Fruit fly (Drosophila melanogaster) whole organism, embryonic: ENCODE results near the gene CG11843.

Source experiments
- BtbVII ChIP-seq: fragments of 200-800 bp; sonication (Bioruptor generic); optimal IDR thresholded peaks from 3 replicates; lab custom pipeline; 2017; ENCODE audit warnings: missing biosample characterization, mild to moderate bottlenecking, missing genetic modification characterization
- CG10543 ChIP-seq: fragments of 200-800 bp; sonication (Bioruptor generic); optimal IDR thresholded peaks from 3 replicates; lab custom pipeline; 2017; ENCODE audit warnings: missing biosample characterization, mild to moderate bottlenecking, missing genetic modification characterization, moderate library complexity
- CG11504 ChIP-seq: fragments of 200-800 bp; sonication (Bioruptor generic); optimal IDR thresholded peaks from 3 replicates; lab custom pipeline; 2019; ENCODE audit warnings: missing biosample characterization, mild to moderate bottlenecking, missing genetic modification characterization, moderate library complexity
- CG11560 ChIP-seq: fragments of 200-800 bp; sonication (Bioruptor generic); IDR thresholded peaks from 3 replicates; pipeline ENCODE4 v1.3.6; 2022; ENCODE audit warnings: missing biosample characterization, missing genetic modification characterization
- CG11695 ChIP-seq: fragments of 200-800 bp; sonication (Bioruptor generic); IDR thresholded peaks from 3 replicates; pipeline ENCODE4 v1.3.6; 2022; ENCODE audit warnings: missing biosample characterization, missing genetic modification characterization
- CG1233 ChIP-seq: fragments of 200-800 bp; sonication (Bioruptor generic); optimal IDR thresholded peaks from 4 replicates; lab custom pipeline; 2018; ENCODE audit warnings: missing biosample characterization, mild to moderate bottlenecking, missing genetic modification characterization
- CG14965 ChIP-seq: fragments of 200-800 bp; sonication (Bioruptor generic); optimal IDR thresholded peaks from 2 replicates; lab custom pipeline; 2016; ENCODE audit warnings: missing biosample characterization, missing genetic modification characterization, borderline replicate concordance
- CG17802 ChIP-seq: fragments of 200-800 bp; sonication (Bioruptor generic); optimal IDR thresholded peaks from 2 replicates; lab custom pipeline; 2018; ENCODE audit warnings: missing biosample characterization, mild to moderate bottlenecking, missing genetic modification characterization, moderate library complexity
- CG18476 ChIP-seq: fragments of 200-800 bp; sonication (Bioruptor generic); optimal IDR thresholded peaks from 2 replicates; lab custom pipeline; 2016; ENCODE audit warnings: missing biosample characterization, mild to moderate bottlenecking, missing genetic modification characterization
- CG2712 ChIP-seq: fragments of 200-800 bp; optimal IDR thresholded peaks from 3 replicates; lab custom pipeline; 2019; ENCODE audit warnings: missing biosample characterization, mild to moderate bottlenecking, missing genetic modification characterization, moderate library complexity
- CG30431 ChIP-seq: fragments of 200-800 bp; sonication (Bioruptor generic); optimal IDR thresholded peaks from 2 replicates; lab custom pipeline; 2017; ENCODE audit warnings: missing biosample characterization, missing genetic modification characterization
- CG3838 ChIP-seq: fragments of 200-800 bp; sonication (Bioruptor generic); optimal IDR thresholded peaks from 3 replicates; lab custom pipeline; 2016; ENCODE audit warnings: missing biosample characterization, missing genetic modification characterization
- CG43689 ChIP-seq: fragments of 200-800 bp; sonication (Bioruptor generic); IDR thresholded peaks from 2 replicates; pipeline ENCODE4 v1.3.6; 2022; ENCODE audit warnings: missing biosample characterization, missing genetic modification characterization
- CG4707 ChIP-seq: fragments of 200-800 bp; sonication (Bioruptor generic); optimal IDR thresholded peaks from 2 replicates; lab custom pipeline; 2018; ENCODE audit warnings: missing biosample characterization, mild to moderate bottlenecking, missing genetic modification characterization, moderate library complexity
- CG4820 ChIP-seq: fragments of 200-800 bp; sonication (Bioruptor generic); optimal IDR thresholded peaks from 3 replicates; lab custom pipeline; 2016; ENCODE audit warnings: missing biosample characterization, missing genetic modification characterization
- CG6683 ChIP-seq: fragments of 200-800 bp; sonication (Bioruptor generic); optimal IDR thresholded peaks from 2 replicates; lab custom pipeline; 2017; ENCODE audit warnings: missing biosample characterization, mild to moderate bottlenecking, missing genetic modification characterization, missing genetic modification reagents
- CG6765 ChIP-seq: fragments of 200-800 bp; sonication (Bioruptor generic); optimal IDR thresholded peaks from 3 replicates; lab custom pipeline; 2017; ENCODE audit warnings: missing biosample characterization, mild to moderate bottlenecking, missing genetic modification characterization
- CG8765 ChIP-seq: fragments of 200-800 bp; sonication (Bioruptor generic); IDR thresholded peaks from 2 replicates; pipeline ENCODE4 v1.3.6; 2022; ENCODE audit warnings: missing biosample characterization, missing genetic modification characterization
- CG9609 ChIP-seq: fragments of 200-800 bp; sonication (Bioruptor generic); optimal IDR thresholded peaks from 3 replicates; lab custom pipeline; 2016; ENCODE audit warnings: missing biosample characterization, missing genetic modification characterization
- D ChIP-seq, 2 experiments: fragments of 200-800 bp in 1 of 2; fragments of >200 bp in 1 of 2; sonication (Bioruptor generic) in 1 of 2; optimal IDR thresholded peaks; 2 replicates in 1 of 2; 3 replicates in 1 of 2; lab custom pipeline; 2017; ENCODE audit warnings: mild to moderate bottlenecking in 1 of 2, missing biosample characterization in 1 of 2, missing genetic modification characterization in 1 of 2, missing genetic modification reagents in 1 of 2
- Dip2 ChIP-seq: fragments of 200-800 bp; sonication (Bioruptor generic); IDR thresholded peaks from 2 replicates; pipeline ENCODE4 v1.3.6; 2022; ENCODE audit warnings: missing biosample characterization, missing genetic modification characterization
- Dref ChIP-seq: fragments of 200-800 bp; sonication (Bioruptor generic); IDR thresholded peaks from 2 replicates; pipeline ENCODE4 v1.3.6; 2022; ENCODE audit warnings: missing biosample characterization, missing genetic modification characterization
- HLH3B ChIP-seq: fragments of 200-800 bp; sonication (Bioruptor generic); IDR thresholded peaks from 2 replicates; pipeline ENCODE4 v1.3.6; 2022; ENCODE audit warnings: missing biosample characterization, missing genetic modification characterization
- HLH4C ChIP-seq: fragments of 200-800 bp; sonication (Bioruptor generic); IDR thresholded peaks from 3 replicates; pipeline ENCODE4 v1.3.6; 2022; ENCODE audit warnings: missing biosample characterization, missing genetic modification characterization; ENCODE audit not compliant: partially characterized antibody
- Hand ChIP-seq: fragments of 200-800 bp; sonication (Bioruptor generic); optimal IDR thresholded peaks from 2 replicates; lab custom pipeline; 2017; ENCODE audit warnings: mild to moderate bottlenecking, missing biosample characterization, missing genetic modification reagents, missing genetic modification characterization
- Pdp1 ChIP-seq, 2 experiments: fragments of 200-800 bp; sonication (Bioruptor generic); optimal IDR thresholded peaks; 3 replicates each; lab custom pipeline; 2016; ENCODE audit warnings: missing biosample characterization in 2 of 2, missing genetic modification characterization in 2 of 2, mild to moderate bottlenecking in 1 of 2, moderate library complexity in 1 of 2
- Ptx1 ChIP-seq: fragments of 200-800 bp; sonication (Bioruptor generic); IDR thresholded peaks from 2 replicates; pipeline ENCODE4 v1.3.6; 2022; ENCODE audit warnings: missing biosample characterization, missing genetic modification characterization
- Scr ChIP-seq: fragments of 200-800 bp; sonication (Bioruptor generic); IDR thresholded peaks from 2 replicates; pipeline ENCODE4 v1.3.6; 2022; ENCODE audit warnings: missing biosample characterization, missing genetic modification characterization; ENCODE audit not compliant: partially characterized antibody
- Sox100B ChIP-seq: fragments of 200-800 bp; sonication (Bioruptor generic); optimal IDR thresholded peaks from 3 replicates; lab custom pipeline; 2018; ENCODE audit warnings: missing biosample characterization, mild to moderate bottlenecking, missing genetic modification characterization
- Sry-β ChIP-seq: fragments of 200-800 bp; sonication (Bioruptor generic); optimal IDR thresholded peaks from 2 replicates; lab custom pipeline; 2018; ENCODE audit warnings: missing biosample characterization, mild to moderate bottlenecking, missing genetic modification characterization, moderate library complexity
- Stat92E ChIP-seq, 3 experiments: fragments of >200 bp in 2 of 3; fragments of 200-800 bp in 1 of 3; sonication (Bioruptor generic) in 1 of 3; optimal IDR thresholded peaks; 2 replicates each; lab custom pipeline; 2017 to 2019; ENCODE audit warnings: missing biosample characterization in 3 of 3, missing genetic modification characterization in 3 of 3, mild to moderate bottlenecking in 1 of 3, moderate library complexity in 1 of 3
- Usf ChIP-seq: fragments of 200-800 bp; sonication (Bioruptor generic); optimal IDR thresholded peaks from 2 replicates; lab custom pipeline; 2017; ENCODE audit warnings: missing genotype, missing biosample characterization, missing genetic modification characterization
- ab ChIP-seq: fragments of 200-800 bp; sonication (Bioruptor generic); optimal IDR thresholded peaks from 2 replicates; lab custom pipeline; 2016; ENCODE audit warnings: missing biosample characterization, missing genetic modification characterization
- amos ChIP-seq: fragments of 200-800 bp; sonication (Bioruptor generic); IDR thresholded peaks from 2 replicates; pipeline ENCODE4 v1.3.6; 2022; ENCODE audit warnings: missing biosample characterization, missing genetic modification characterization; ENCODE audit not compliant: partially characterized antibody
- chif ChIP-seq, 2 experiments: fragments of 200-800 bp; sonication (Bioruptor generic); optimal IDR thresholded peaks; 3 replicates each; lab custom pipeline; 2016; ENCODE audit warnings: missing biosample characterization in 2 of 2, missing genetic modification characterization in 2 of 2
- dpn ChIP-seq, 2 experiments: fragments of 200-800 bp; sonication (Bioruptor generic); optimal IDR thresholded peaks; 3 replicates each; lab custom pipeline; 2016; ENCODE audit warnings: missing biosample characterization in 2 of 2, missing genetic modification characterization in 2 of 2
- fru ChIP-seq: fragments of >200 bp; optimal IDR thresholded peaks from 2 replicates; lab custom pipeline; 2017
- insv ChIP-seq, 2 experiments: fragments of 200-800 bp; sonication (Bioruptor generic); optimal IDR thresholded peaks; 3 replicates each; lab custom pipeline; 2016 to 2018; ENCODE audit warnings: missing biosample characterization in 2 of 2, missing genetic modification characterization in 2 of 2
- lilli ChIP-seq: fragments of 200-800 bp; sonication (Bioruptor generic); optimal IDR thresholded peaks from 3 replicates; lab custom pipeline; 2016; ENCODE audit warnings: missing biosample characterization, missing genetic modification characterization
- maf-S ChIP-seq: fragments of 200-800 bp; sonication (Bioruptor generic); optimal IDR thresholded peaks from 2 replicates; lab custom pipeline; 2016; ENCODE audit warnings: missing biosample characterization, missing genetic modification characterization
- pita ChIP-seq: fragments of 200-800 bp; sonication (Bioruptor generic); optimal IDR thresholded peaks from 2 replicates; lab custom pipeline; 2017; ENCODE audit warnings: missing biosample characterization, mild to moderate bottlenecking, missing genetic modification characterization
- pum ChIP-seq: fragments of 200-800 bp; sonication (Bioruptor generic); optimal IDR thresholded peaks from 2 replicates; lab custom pipeline; 2016; ENCODE audit warnings: missing biosample characterization, missing genetic modification characterization
- scrt ChIP-seq: fragments of 200-800 bp; sonication (Bioruptor generic); optimal IDR thresholded peaks from 2 replicates; lab custom pipeline; 2018; ENCODE audit warnings: missing biosample characterization, mild to moderate bottlenecking, missing genetic modification characterization, moderate library complexity
- shn ChIP-seq: fragments of 200-800 bp; sonication (Bioruptor generic); optimal IDR thresholded peaks from 3 replicates; lab custom pipeline; 2016; ENCODE audit warnings: missing biosample characterization, missing genetic modification characterization
- slou ChIP-seq: fragments of 200-800 bp; sonication (Bioruptor generic); optimal IDR thresholded peaks from 3 replicates; lab custom pipeline; 2016; ENCODE audit warnings: missing biosample characterization, missing genetic modification characterization
- sr ChIP-seq: fragments of 200-800 bp; sonication (Bioruptor generic); IDR thresholded peaks from 3 replicates; pipeline ENCODE4 v1.3.6; 2022; ENCODE audit warnings: missing biosample characterization, missing genetic modification characterization
- tap ChIP-seq: fragments of 200-800 bp; optimal IDR thresholded peaks from 3 replicates; lab custom pipeline; 2019; ENCODE audit warnings: missing biosample characterization, mild to moderate bottlenecking, missing genetic modification characterization, moderate library complexity
- ttk ChIP-seq: fragments of 200-800 bp; sonication (Bioruptor generic); IDR thresholded peaks from 2 replicates; pipeline ENCODE4 v2.1.2; 2022; ENCODE audit warnings: missing biosample characterization, missing genetic modification characterization
- vvl ChIP-seq: fragments of 200-800 bp; sonication (Bioruptor generic); IDR thresholded peaks from 2 replicates; pipeline ENCODE4 v1.3.6; 2022; ENCODE audit warnings: missing biosample characterization, missing genetic modification characterization
- wdn ChIP-seq: fragments of 200-800 bp; sonication (Bioruptor generic); IDR thresholded peaks from 2 replicates; pipeline ENCODE4 v1.3.6; 2022; ENCODE audit warnings: missing biosample characterization, missing genetic modification characterization
- zfh1 ChIP-seq: fragments of 200-800 bp; sonication (Bioruptor generic); IDR thresholded peaks from 3 replicates; pipeline ENCODE4 v1.3.6; 2022; ENCODE audit warnings: missing biosample characterization, missing genetic modification characterization

CG11843 gene

dm6 chr3R:29089662-29090007, 35.5 kb downstream of the CG11843 start (continued):
- no peak for TF ChIP-seq CG17802 (tag; lab: Kevin White, UChicago)
- peak; percentile 43 for TF ChIP-seq scrt (GFP tag; lab: Kevin White, UChicago)
- TF ChIP-seq chif (GFP tag; optimal IDR thresholded peaks at IDR 0.05; lab: Kevin White, UChicago), result peak in 1 of 2 experiments; percentile 41
- TF ChIP-seq CG10543 (GFP tag; lab: Kevin White, UChicago), result peak; percentile 58
- TF ChIP-seq tap (tag; lab: Kevin White, UChicago), result no peak
- TF ChIP-seq CG2712, result peak; percentile 45
- no peak for TF ChIP-seq Stat92E (GFP tag; optimal IDR thresholded peaks at IDR 0.05; lab: Kevin White, UChicago)
- peak; percentile 41 for TF ChIP-seq Sox100B (GFP tag; lab: Kevin White, UChicago)
- peak; percentile 24 for TF ChIP-seq CG4820 (GFP tag; lab: Kevin White, UChicago)
- no peak for TF ChIP-seq amos (GFP tag; lab: Robert Waterston, UW)
- TF ChIP-seq maf-S (GFP tag; lab: Kevin White, UChicago), result no peak
- peak; percentile 40 for TF ChIP-seq CG1233
- no peak for TF ChIP-seq ttk (GFP tag; lab: Robert Waterston, UW)
- no peak for TF ChIP-seq Hand (GFP tag; lab: Kevin White, UChicago)
- TF ChIP-seq CG4707 (GFP tag; lab: Kevin White, UChicago), result no peak
- no peak for TF ChIP-seq pita (GFP tag; lab: Kevin White, UChicago)
- TF ChIP-seq Dip2, result no peak
- peak; percentile 35; the same call in 1 of the 2 replicates for TF ChIP-seq HLH3B
- no peak for TF ChIP-seq CG3838 (GFP tag; lab: Kevin White, UChicago)
- TF ChIP-seq CG6765 (GFP tag; lab: Kevin White, UChicago), result no peak
- peak; percentile 5; the same call in 1 of the 3 replicates for TF ChIP-seq zfh1 (GFP tag; lab: Robert Waterston, UW)
- TF ChIP-seq wdn, result no peak
- TF ChIP-seq CG9609 (GFP tag; lab: Kevin White, UChicago), result no peak
- TF ChIP-seq CG11695 (GFP tag; lab: Robert Waterston, UW), result peak; percentile 54; the same call in 2 of the 3 replicates
- no peak for TF ChIP-seq Sry-β (GFP tag; lab: Kevin White, UChicago)
- no peak for TF ChIP-seq D (optimal IDR thresholded peaks at IDR 0.05; lab: Kevin White, UChicago)
- no peak for TF ChIP-seq D (GFP tag; optimal IDR thresholded peaks at IDR 0.05; lab: Kevin White, UChicago)
- TF ChIP-seq CG6683 (GFP tag; lab: Kevin White, UChicago), result no peak
- TF ChIP-seq CG11560 (tag; lab: Robert Waterston, UW), result no peak
- TF ChIP-seq Usf, result no peak
- no peak for TF ChIP-seq CG30431 (GFP tag; lab: Kevin White, UChicago)
- no peak for TF ChIP-seq CG43689 (GFP tag; lab: Robert Waterston, UW)
- TF ChIP-seq CG18476, result peak; percentile 23
- TF ChIP-seq CG14965, result no peak
- peak; percentile 72 for TF ChIP-seq CG11504 (tag; lab: Kevin White, UChicago)
- TF ChIP-seq vvl, result peak; percentile 51
- no peak for TF ChIP-seq slou (GFP tag; lab: Kevin White, UChicago)
- no peak for TF ChIP-seq ab (GFP tag; lab: Kevin White, UChicago)
- no peak for TF ChIP-seq shn
- TF ChIP-seq lilli (GFP tag; lab: Kevin White, UChicago), result no peak
- TF ChIP-seq Scr, result no peak
- TF ChIP-seq insv (GFP tag; optimal IDR thresholded peaks at IDR 0.05; lab: Kevin White, UChicago), result no peak
- no peak for TF ChIP-seq fru (lab: Kevin White, UChicago)
- no peak for TF ChIP-seq dpn (GFP tag; optimal IDR thresholded peaks at IDR 0.05; lab: Kevin White, UChicago)
- TF ChIP-seq BtbVII (GFP tag; lab: Kevin White, UChicago), result peak; percentile 48
- no peak for TF ChIP-seq Dref (GFP tag; lab: Robert Waterston, UW)
- peak in 1 of 2 experiments; percentile 4 for TF ChIP-seq Pdp1 (GFP tag; optimal IDR thresholded peaks at IDR 0.05; lab: Kevin White, UChicago)
- peak; percentile 72; the same call in 2 of the 3 replicates for TF ChIP-seq sr (GFP tag; lab: Robert Waterston, UW)
- no peak for TF ChIP-seq HLH4C
- TF ChIP-seq Ptx1 (GFP tag; lab: Robert Waterston, UW), result peak; percentile 69
- peak; percentile 0 for TF ChIP-seq pum (GFP tag; lab: Kevin White, UChicago)
- TF ChIP-seq CG8765 (GFP tag; lab: Robert Waterston, UW), result no peak
